Worm (Caenorhabditis elegans) whole organism, L1 larva: ENCODE results near the gene sms-5.

Experiments used
- blmp-1 ChIP-seq: fragments of 150-350 bp; optimal IDR thresholded peaks from 2 replicates; lab custom pipeline; 2014; ENCODE audit warnings: missing biosample characterization, missing genetic modification characterization
- dsc-1 ChIP-seq: sonication (generic microtip); optimal IDR thresholded peaks from 2 replicates; lab custom pipeline; 2016; ENCODE audit warnings: mild to moderate bottlenecking, missing genetic modification characterization, missing compliant biosample characterization
- elt-3 ChIP-seq, 6 experiments: fragments of 150-350 bp in 1 of 6; sonication (generic microtip); optimal IDR thresholded peaks; 2 replicates each; lab custom pipeline; 2017 to 2018; ENCODE audit warnings: missing biosample characterization in 6 of 6, missing genetic modification characterization in 6 of 6, inconsistent platforms in 1 of 6
- hlh-17 ChIP-seq: fragments of 200-800 bp; sonication (Bioruptor generic); optimal IDR thresholded peaks from 2 replicates; lab custom pipeline; 2018; ENCODE audit warnings: missing genetic modification characterization, mild to moderate bottlenecking, missing compliant biosample characterization, moderate library complexity, borderline replicate concordance
- lin-13 ChIP-seq: fragments of 150-350 bp; optimal IDR thresholded peaks from 2 replicates; lab custom pipeline; 2014; ENCODE audit warnings: missing biosample characterization, missing genetic modification reagents, missing genetic modification characterization
- mep-1 ChIP-seq: fragments of 150-350 bp; optimal IDR thresholded peaks from 2 replicates; lab custom pipeline; 2014; ENCODE audit warnings: missing biosample characterization, missing genetic modification characterization
- nhr-11 ChIP-seq: fragments of 150-350 bp; optimal IDR thresholded peaks from 2 replicates; lab custom pipeline; 2014; ENCODE audit warnings: missing biosample characterization, missing genetic modification characterization
- nhr-12 ChIP-seq: sonication (generic microtip); optimal IDR thresholded peaks from 2 replicates; lab custom pipeline; 2017; ENCODE audit warnings: missing biosample characterization, missing genetic modification characterization
- nhr-90 ChIP-seq: sonication (generic microtip); optimal IDR thresholded peaks from 2 replicates; lab custom pipeline; 2016; ENCODE audit warnings: mild to moderate bottlenecking, missing genetic modification characterization, missing compliant biosample characterization; ENCODE audit not compliant: poor library complexity
- pag-3 ChIP-seq: sonication (generic microtip); optimal IDR thresholded peaks from 2 replicates; lab custom pipeline; 2017; ENCODE audit warnings: missing genetic modification characterization, mild to moderate bottlenecking, missing compliant biosample characterization, antibody characterized with exemption, borderline replicate concordance; ENCODE audit not compliant: insufficient read depth
- sup-37 ChIP-seq: fragments of 200-800 bp; sonication (Bioruptor generic); optimal IDR thresholded peaks from 2 replicates; lab custom pipeline; 2018; ENCODE audit warnings: mild to moderate bottlenecking, missing genetic modification characterization, missing compliant biosample characterization
- tbx-2 ChIP-seq: sonication (generic microtip); optimal IDR thresholded peaks from 2 replicates; lab custom pipeline; 2016; ENCODE audit warnings: missing genetic modification characterization, missing compliant biosample characterization
- zag-1 ChIP-seq: fragments of 150-350 bp; optimal IDR thresholded peaks from 2 replicates; lab custom pipeline; 2014; ENCODE audit warnings: missing biosample characterization, missing genetic modification characterization

ce11 chrII:502638-503037 lies 7.4 kb downstream of the sms-5 start:
- no peak for TF ChIP-seq nhr-12 (tag; lab: Kevin White, UChicago)
- no peak for TF ChIP-seq nhr-11 (tag; lab: Kevin White, UChicago)
- no peak for TF ChIP-seq zag-1
- no peak for TF ChIP-seq pag-3
- TF ChIP-seq tbx-2 (tag; lab: Kevin White, UChicago), result no peak
- TF ChIP-seq lin-13 (GFP tag; lab: Kevin White, UChicago), result no peak
- no peak for TF ChIP-seq blmp-1 (tag; lab: Kevin White, UChicago)
- no peak for TF ChIP-seq dsc-1 (tag; lab: Kevin White, UChicago)
- no peak for TF ChIP-seq mep-1 (tag; lab: Kevin White, UChicago)
- TF ChIP-seq nhr-90 (tag; lab: Kevin White, UChicago), result no peak
- TF ChIP-seq hlh-17 (GFP tag; lab: Kevin White, UChicago), result no peak
- TF ChIP-seq sup-37 (GFP tag; lab: Kevin White, UChicago), result no peak
- TF ChIP-seq elt-3 (tag; optimal IDR thresholded peaks at IDR 0.05; lab: Kevin White, UChicago), result no peak
